Fruit fly (Drosophila melanogaster) whole organism, embryonic: Measurements from ENCODE around the gene SmydA-2.

ENCODE experiments used
- Atf-2 ChIP-seq: fragments of 200-800 bp; sonication (Bioruptor generic); optimal IDR thresholded peaks from 2 replicates; lab custom pipeline; 2016; ENCODE audit warnings: missing biosample characterization, missing genetic modification characterization
- BEAF-32 ChIP-seq: fragments of 200-800 bp; sonication (Bioruptor generic); optimal IDR thresholded peaks from 3 replicates; lab custom pipeline; 2017; ENCODE audit warnings: missing biosample characterization, missing genetic modification characterization, mild to moderate bottlenecking, moderate library complexity, missing genetic modification reagents
- CG11398 ChIP-seq: fragments of 200-800 bp; sonication (Bioruptor generic); optimal IDR thresholded peaks from 2 replicates; lab custom pipeline; 2016; ENCODE audit warnings: missing biosample characterization, missing genetic modification characterization
- CG11696 ChIP-seq: fragments of 200-800 bp; sonication (Bioruptor generic); IDR thresholded peaks from 2 replicates; pipeline ENCODE4 v1.3.6; 2022; ENCODE audit warnings: missing biosample characterization, missing genetic modification characterization
- CG12391 ChIP-seq: fragments of 200-800 bp; sonication (Bioruptor generic); optimal IDR thresholded peaks from 3 replicates; lab custom pipeline; 2018; ENCODE audit warnings: missing biosample characterization, mild to moderate bottlenecking, missing genetic modification characterization, moderate library complexity
- CG13287 ChIP-seq: fragments of 200-800 bp; sonication (Bioruptor generic); IDR thresholded peaks from 2 replicates; pipeline ENCODE4 v1.3.6; 2022; ENCODE audit warnings: missing biosample characterization, missing genetic modification characterization; ENCODE audit not compliant: partially characterized antibody
- CG15011 ChIP-seq: fragments of 200-800 bp; sonication (Bioruptor generic); optimal IDR thresholded peaks from 3 replicates; lab custom pipeline; 2018; ENCODE audit warnings: missing biosample characterization, mild to moderate bottlenecking, missing genetic modification characterization
- CG1529 ChIP-seq: fragments of 200-800 bp; sonication (Bioruptor generic); optimal IDR thresholded peaks from 3 replicates; lab custom pipeline; 2018; ENCODE audit warnings: missing biosample characterization, missing genetic modification characterization
- CG16863 ChIP-seq: fragments of 200-800 bp; sonication (Bioruptor generic); optimal IDR thresholded peaks from 3 replicates; lab custom pipeline; 2016; ENCODE audit warnings: missing biosample characterization, missing genetic modification characterization
- CG17328 ChIP-seq: fragments of 200-800 bp; sonication (Bioruptor generic); IDR thresholded peaks from 2 replicates; pipeline ENCODE4 v1.3.6; 2022; ENCODE audit warnings: missing biosample characterization, missing genetic modification characterization
- CG17385 ChIP-seq: fragments of 200-800 bp; sonication (Bioruptor generic); optimal IDR thresholded peaks from 3 replicates; lab custom pipeline; 2018; ENCODE audit warnings: missing biosample characterization, mild to moderate bottlenecking, missing genetic modification characterization
- CG18619 ChIP-seq: fragments of 200-800 bp; sonication (Bioruptor generic); optimal IDR thresholded peaks from 3 replicates; lab custom pipeline; 2017; ENCODE audit warnings: missing biosample characterization, mild to moderate bottlenecking, missing genetic modification characterization
- CG2712 ChIP-seq: fragments of 200-800 bp; optimal IDR thresholded peaks from 3 replicates; lab custom pipeline; 2019; ENCODE audit warnings: missing biosample characterization, mild to moderate bottlenecking, missing genetic modification characterization, moderate library complexity
- CG2875 ChIP-seq: fragments of 200-800 bp; sonication (Bioruptor generic); optimal IDR thresholded peaks from 2 replicates; lab custom pipeline; 2017; ENCODE audit warnings: missing biosample characterization, mild to moderate bottlenecking, missing genetic modification characterization, missing genetic modification reagents
- CG30431 ChIP-seq: fragments of 200-800 bp; sonication (Bioruptor generic); optimal IDR thresholded peaks from 2 replicates; lab custom pipeline; 2017; ENCODE audit warnings: missing biosample characterization, missing genetic modification characterization
- CG3065 ChIP-seq: fragments of 200-800 bp; sonication (Bioruptor generic); optimal IDR thresholded peaks from 2 replicates; lab custom pipeline; 2016; ENCODE audit warnings: missing biosample characterization, missing genetic modification characterization
- CG32767 ChIP-seq: fragments of 200-800 bp; sonication (Bioruptor generic); IDR thresholded peaks from 2 replicates; pipeline ENCODE4 v1.3.6; 2022; ENCODE audit warnings: missing biosample characterization, missing genetic modification characterization
- CG3847 ChIP-seq: fragments of 200-800 bp; sonication (Bioruptor generic); IDR thresholded peaks from 2 replicates; pipeline ENCODE4 v1.3.6; 2022; ENCODE audit warnings: missing biosample characterization, missing genetic modification characterization
- CG4404 ChIP-seq: fragments of 200-800 bp; sonication (Bioruptor generic); IDR thresholded peaks from 2 replicates; pipeline ENCODE4 v1.3.6; 2022; ENCODE audit warnings: missing biosample characterization, missing genetic modification characterization
- CG4820 ChIP-seq: fragments of 200-800 bp; sonication (Bioruptor generic); optimal IDR thresholded peaks from 3 replicates; lab custom pipeline; 2016; ENCODE audit warnings: missing biosample characterization, missing genetic modification characterization
- CG5180 ChIP-seq: fragments of 200-800 bp; sonication (Bioruptor generic); optimal IDR thresholded peaks from 3 replicates; lab custom pipeline; 2017; ENCODE audit warnings: missing biosample characterization, missing genetic modification characterization, mild to moderate bottlenecking, moderate library complexity, missing genetic modification reagents
- CG7745 ChIP-seq: fragments of 200-800 bp; sonication (Bioruptor generic); optimal IDR thresholded peaks from 2 replicates; lab custom pipeline; 2018; ENCODE audit warnings: missing biosample characterization, mild to moderate bottlenecking, missing genetic modification characterization, moderate library complexity
- CG8924 ChIP-seq: fragments of 200-800 bp; optimal IDR thresholded peaks from 3 replicates; lab custom pipeline; 2019; ENCODE audit warnings: missing biosample characterization, mild to moderate bottlenecking, missing genetic modification characterization, moderate library complexity
- CG8944 ChIP-seq: fragments of 200-800 bp; sonication (Bioruptor generic); optimal IDR thresholded peaks from 3 replicates; lab custom pipeline; 2016; ENCODE audit warnings: missing biosample characterization, missing genetic modification characterization
- Chrac-16 ChIP-seq: fragments of 200-800 bp; sonication (Bioruptor generic); optimal IDR thresholded peaks from 3 replicates; lab custom pipeline; 2016; ENCODE audit warnings: missing biosample characterization, missing genetic modification characterization
- CrebB ChIP-seq: fragments of 200-800 bp; sonication (Bioruptor generic); optimal IDR thresholded peaks from 3 replicates; lab custom pipeline; 2018; ENCODE audit warnings: missing biosample characterization, mild to moderate bottlenecking, missing genetic modification characterization
- Eip74EF ChIP-seq, 2 experiments: fragments of 200-800 bp in 1 of 2; fragments of >200 bp in 1 of 2; sonication (Bioruptor generic) in 1 of 2; optimal IDR thresholded peaks; 2 replicates each; lab custom pipeline; 2017 to 2019; ENCODE audit warnings: missing biosample characterization in 2 of 2, missing genetic modification characterization in 2 of 2, mild to moderate bottlenecking in 1 of 2, moderate library complexity in 1 of 2
- Ets65A ChIP-seq: fragments of 200-800 bp; sonication (Bioruptor generic); peaks from one replicate; lab custom pipeline; 2016; ENCODE audit warnings: missing biosample characterization, missing genetic modification characterization
- Fer1 ChIP-seq: fragments of 200-800 bp; sonication (Bioruptor generic); optimal IDR thresholded peaks from 2 replicates; lab custom pipeline; 2017; ENCODE audit warnings: missing biosample characterization, mild to moderate bottlenecking, missing genetic modification characterization
- Hr3 ChIP-seq: fragments of 200-800 bp; sonication (Bioruptor generic); optimal IDR thresholded peaks from 3 replicates; lab custom pipeline; 2016; ENCODE audit warnings: missing biosample characterization, missing genetic modification characterization
- Jarid2 ChIP-seq: fragments of 200-800 bp; sonication (Bioruptor generic); optimal IDR thresholded peaks from 3 replicates; lab custom pipeline; 2017; ENCODE audit warnings: mild to moderate bottlenecking, missing biosample characterization, missing genetic modification reagents, missing genetic modification characterization
- Lim3 ChIP-seq: fragments of 200-800 bp; sonication (Bioruptor generic); IDR thresholded peaks from 2 replicates; pipeline ENCODE4 v1.3.6; 2022; ENCODE audit warnings: missing biosample characterization, missing genetic modification characterization
- Lpt ChIP-seq: fragments of >200 bp; optimal IDR thresholded peaks from 2 replicates; lab custom pipeline; 2018; ENCODE audit warnings: missing biosample characterization, missing genetic modification characterization
- Mes4 ChIP-seq: fragments of 200-800 bp; sonication (Bioruptor generic); optimal IDR thresholded peaks from 2 replicates; lab custom pipeline; 2016; ENCODE audit warnings: missing biosample characterization, missing genetic modification characterization
- PHDP ChIP-seq: fragments of 200-800 bp; sonication (Bioruptor generic); optimal IDR thresholded peaks from 3 replicates; lab custom pipeline; 2018; ENCODE audit warnings: missing biosample characterization, mild to moderate bottlenecking, missing genetic modification characterization, moderate library complexity
- Sry-β ChIP-seq: fragments of 200-800 bp; sonication (Bioruptor generic); optimal IDR thresholded peaks from 2 replicates; lab custom pipeline; 2018; ENCODE audit warnings: missing biosample characterization, mild to moderate bottlenecking, missing genetic modification characterization, moderate library complexity
- abd-A ChIP-seq: fragments of 200-800 bp; sonication (Bioruptor generic); optimal IDR thresholded peaks from 3 replicates; lab custom pipeline; 2019; ENCODE audit warnings: missing biosample characterization, mild to moderate bottlenecking, missing genetic modification characterization, moderate library complexity
- bab2 ChIP-seq: fragments of 200-800 bp; sonication (Bioruptor generic); optimal IDR thresholded peaks from 2 replicates; lab custom pipeline; 2016; ENCODE audit warnings: missing biosample characterization, missing genetic modification characterization
- crol ChIP-seq: fragments of 200-800 bp; sonication (Bioruptor generic); IDR thresholded peaks from 2 replicates; pipeline ENCODE4 v1.3.6; 2022; ENCODE audit warnings: missing biosample characterization, missing genetic modification characterization
- cwo ChIP-seq: fragments of 200-800 bp; sonication (Bioruptor generic); optimal IDR thresholded peaks from 3 replicates; lab custom pipeline; 2017; ENCODE audit warnings: missing biosample characterization, missing genetic modification characterization, mild to moderate bottlenecking, moderate library complexity, missing genetic modification reagents
- emc ChIP-seq: fragments of 200-800 bp; sonication (Bioruptor generic); optimal IDR thresholded peaks from 2 replicates; lab custom pipeline; 2016; ENCODE audit warnings: missing biosample characterization, missing genetic modification characterization
- gcm ChIP-seq: fragments of 200-800 bp; sonication (Bioruptor generic); optimal IDR thresholded peaks from 2 replicates; lab custom pipeline; 2019; ENCODE audit warnings: missing biosample characterization, mild to moderate bottlenecking, missing genetic modification characterization, moderate library complexity
- kah ChIP-seq: fragments of 200-800 bp; sonication (Bioruptor generic); optimal IDR thresholded peaks from 2 replicates; lab custom pipeline; 2018; ENCODE audit warnings: missing biosample characterization, mild to moderate bottlenecking, missing genetic modification characterization
- nmo ChIP-seq: fragments of 200-800 bp; sonication (Bioruptor generic); optimal IDR thresholded peaks from 2 replicates; lab custom pipeline; 2018; ENCODE audit warnings: missing biosample characterization, mild to moderate bottlenecking, missing genetic modification characterization, moderate library complexity
- pzg ChIP-seq: fragments of 200-800 bp; sonication (Bioruptor generic); optimal IDR thresholded peaks from 3 replicates; lab custom pipeline; 2018; ENCODE audit warnings: missing biosample characterization, mild to moderate bottlenecking, missing genetic modification characterization, moderate library complexity
- sim ChIP-seq: fragments of 200-800 bp; sonication (Bioruptor generic); IDR thresholded peaks from 2 replicates; pipeline ENCODE4 v1.3.6; 2022; ENCODE audit warnings: missing biosample characterization, missing genetic modification characterization
- ttk ChIP-seq: fragments of 200-800 bp; sonication (Bioruptor generic); IDR thresholded peaks from 2 replicates; pipeline ENCODE4 v2.1.2; 2022; ENCODE audit warnings: missing biosample characterization, missing genetic modification characterization
- vfl ChIP-seq: fragments of 200-800 bp; sonication (Bioruptor generic); optimal IDR thresholded peaks from 2 replicates; lab custom pipeline; 2016; ENCODE audit warnings: missing biosample characterization, missing genetic modification characterization
- wor ChIP-seq: fragments of 200-800 bp; sonication (Bioruptor generic); IDR thresholded peaks from 2 replicates; pipeline ENCODE4 v1.3.6; 2022; ENCODE audit warnings: missing biosample characterization, missing genetic modification characterization

SmydA-2 gene

dm6 chr3L:19041161-19041560 is 38.1 kb upstream of the SmydA-2 start:
- TF ChIP-seq CG5180 (GFP tag; lab: Kevin White, UChicago) (peak; percentile 87), bab2 (GFP tag; lab: Kevin White, UChicago) (no peak), Mes4 (GFP tag; lab: Kevin White, UChicago) (no peak), Ets65A (GFP tag; lab: Kevin White, UChicago) (peak; percentile 15)

dm6 chr3L:19040155-19040644 is 37.1 kb upstream of the SmydA-2 start:
- no peak for TF ChIP-seq wor
- no peak for TF ChIP-seq nmo (GFP tag; lab: Kevin White, UChicago)
- no peak for TF ChIP-seq CG8944
- TF ChIP-seq vfl (GFP tag; lab: Kevin White, UChicago): no peak
- peak; percentile 25 for TF ChIP-seq CG18619 (GFP tag; lab: Kevin White, UChicago)
- peak; percentile 37 for TF ChIP-seq cwo (GFP tag; lab: Kevin White, UChicago)
- TF ChIP-seq Hr3 (GFP tag; lab: Kevin White, UChicago): no peak
- TF ChIP-seq Fer1 (GFP tag; lab: Kevin White, UChicago): no peak
- TF ChIP-seq CG3847 (GFP tag; lab: Robert Waterston, UW): peak; percentile 12; the same call in 1 of the 2 replicates
- TF ChIP-seq gcm: peak; percentile 1
- TF ChIP-seq CG2875: no peak
- TF ChIP-seq pzg (GFP tag; lab: Kevin White, UChicago): no peak
- TF ChIP-seq CG1529: peak; percentile 18
- no peak for TF ChIP-seq emc (GFP tag; lab: Kevin White, UChicago)
- no peak for TF ChIP-seq Sry-β (GFP tag; lab: Kevin White, UChicago)
- TF ChIP-seq Jarid2 (GFP tag; lab: Kevin White, UChicago): no peak
- TF ChIP-seq crol (GFP tag; lab: Robert Waterston, UW): peak; percentile 98
- no peak for TF ChIP-seq BEAF-32 (GFP tag; lab: Kevin White, UChicago)
- no peak for TF ChIP-seq CG30431 (GFP tag; lab: Kevin White, UChicago)
- no peak for TF ChIP-seq sim
- peak; percentile 26; the same call in 1 of the 2 replicates for TF ChIP-seq Lim3 (GFP tag; lab: Robert Waterston, UW)
- TF ChIP-seq CG2712 (tag; lab: Kevin White, UChicago): peak; percentile 10
- peak; percentile 67 for TF ChIP-seq CG17385 (GFP tag; lab: Kevin White, UChicago)
- no peak for TF ChIP-seq ttk (GFP tag; lab: Robert Waterston, UW)
- TF ChIP-seq CG7745: no peak
- TF ChIP-seq CG17328 (GFP tag; lab: Robert Waterston, UW): no peak
- TF ChIP-seq abd-A (tag; lab: Kevin White, UChicago): no peak
- TF ChIP-seq kah (GFP tag; lab: Kevin White, UChicago): no peak
- TF ChIP-seq CG4404 (GFP tag; lab: Robert Waterston, UW): no peak
- TF ChIP-seq PHDP (tag; lab: Kevin White, UChicago): peak; percentile 38
- TF ChIP-seq CG4820: no peak
- no peak for TF ChIP-seq CG11398 (GFP tag; lab: Kevin White, UChicago)
- TF ChIP-seq CG32767 (GFP tag; lab: Robert Waterston, UW): no peak
- no peak for TF ChIP-seq Eip74EF (GFP tag; optimal IDR thresholded peaks at IDR 0.05; lab: Kevin White, UChicago)
- TF ChIP-seq CG8924 (tag; lab: Kevin White, UChicago): no peak
- no peak for TF ChIP-seq CrebB (tag; lab: Kevin White, UChicago)
- TF ChIP-seq Chrac-16 (GFP tag; lab: Kevin White, UChicago): no peak
- TF ChIP-seq Atf-2 (GFP tag; lab: Kevin White, UChicago): no peak
- no peak for TF ChIP-seq CG16863 (GFP tag; lab: Kevin White, UChicago)
- TF ChIP-seq CG12391: no peak
- TF ChIP-seq CG3065 (GFP tag; lab: Kevin White, UChicago): no peak
- TF ChIP-seq CG15011 (GFP tag; lab: Kevin White, UChicago): peak; percentile 4
- TF ChIP-seq CG11696 (GFP tag; lab: Robert Waterston, UW): no peak
- TF ChIP-seq CG13287 (GFP tag; lab: Robert Waterston, UW): no peak
- TF ChIP-seq Lpt (GFP tag; lab: Kevin White, UChicago): no peak
